Fruit fly (Drosophila melanogaster): ENCODE data around the gene RpL36A.

RpL36A gene

dm6 chr2L:8039688-8040087 is 3.0 kb downstream of the RpL36A start, which contains the start of gene CG7367:
CG7367 (minus strand) TSS chr2L:8039788.
- TF ChIP-seq CG2875 (GFP tag; optimal IDR thresholded peaks at IDR 0.05) = no peak
- no peak for TF ChIP-seq peb (GFP tag; IDR thresholded peaks at IDR 0.05)
- TF ChIP-seq CG14860 (GFP tag; IDR thresholded peaks at IDR 0.05; ENCODE audit: partially characterized antibody) = no peak
- TF ChIP-seq run (tag; optimal IDR thresholded peaks at IDR 0.05) = no peak
- no peak for TF ChIP-seq phol (tag; optimal IDR thresholded peaks at IDR 0.05)
- TF ChIP-seq HLH3B (GFP tag; IDR thresholded peaks at IDR 0.05) = no peak
- no peak for TF ChIP-seq CG30403 (GFP tag; optimal IDR thresholded peaks at IDR 0.05)
- no peak for TF ChIP-seq CG7372 (GFP tag; IDR thresholded peaks at IDR 0.05)
- TF ChIP-seq Sox100B (GFP tag; optimal IDR thresholded peaks at IDR 0.05) = no peak
- no peak for TF ChIP-seq NC2β (GFP tag; optimal IDR thresholded peaks at IDR 0.05)
- no peak for TF ChIP-seq CG7357 (GFP tag; IDR thresholded peaks at IDR 0.05)
- no peak for TF ChIP-seq al (GFP tag; IDR thresholded peaks at IDR 0.05)
- TF ChIP-seq CG34224 (GFP tag; IDR thresholded peaks at IDR 0.05; ENCODE audit: partially characterized antibody) = no peak
- TF ChIP-seq CG4820 (GFP tag; optimal IDR thresholded peaks at IDR 0.05) = no peak
- no peak for TF ChIP-seq ERR (GFP tag; optimal IDR thresholded peaks at IDR 0.05)
- no peak for TF ChIP-seq Optix (GFP tag; IDR thresholded peaks at IDR 0.05)
- TF ChIP-seq ci (GFP tag; IDR thresholded peaks at IDR 0.05) = no peak
- no peak for TF ChIP-seq dmrt11E (tag; optimal IDR thresholded peaks at IDR 0.05)
- TF ChIP-seq abd-A (tag; optimal IDR thresholded peaks at IDR 0.05) = no peak
- TF ChIP-seq bbx (GFP tag; IDR thresholded peaks at IDR 0.05; ENCODE audit: partially characterized antibody) = no peak

dm6 chr2L:8034734-8035133 is 8.0 kb downstream of the RpL36A start:
- peak; percentile 20 for TF ChIP-seq gsb-n (tag; optimal IDR thresholded peaks at IDR 0.05)
- TF ChIP-seq CG18619 (GFP tag; optimal IDR thresholded peaks at IDR 0.05) = peak; percentile 23
- TF ChIP-seq lov (optimal IDR thresholded peaks at IDR 0.05) = no peak
- TF ChIP-seq lov (GFP tag; IDR thresholded peaks at IDR 0.05) = 0 out of 3 replicates have a peak, but pooled peaks have one; percentile 39
- peak; percentile 43 for TF ChIP-seq CG17568 (GFP tag; optimal IDR thresholded peaks at IDR 0.05)
- TF ChIP-seq Meics (GFP tag; optimal IDR thresholded peaks at IDR 0.05) = peak; percentile 53
- no peak for TF ChIP-seq vnd (GFP tag; IDR thresholded peaks at IDR 0.05; ENCODE audit: partially characterized antibody)
- peak; percentile 31 for TF ChIP-seq CG6765 (GFP tag; optimal IDR thresholded peaks at IDR 0.05)
- TF ChIP-seq hb (GFP tag; IDR thresholded peaks at IDR 0.05; ENCODE audit: partially characterized antibody) = no peak
- peak; percentile 14 for TF ChIP-seq CG12942 (GFP tag; optimal IDR thresholded peaks at IDR 0.05)
- no peak for TF ChIP-seq Hr78 (GFP tag; optimal IDR thresholded peaks at IDR 0.05)
- TF ChIP-seq Dip2 (GFP tag; IDR thresholded peaks at IDR 0.05) = no peak
- no peak for TF ChIP-seq CG10565 (GFP tag; optimal IDR thresholded peaks at IDR 0.05)
- peak; percentile 71 for TF ChIP-seq CG1603 (tag; optimal IDR thresholded peaks at IDR 0.05)
- peak; percentile 52 for TF ChIP-seq ranshi (GFP tag; IDR thresholded peaks at IDR 0.05)
- no peak for TF ChIP-seq zfh2 (GFP tag; optimal IDR thresholded peaks at IDR 0.05)
- TF ChIP-seq Sox102F (GFP tag; optimal IDR thresholded peaks at IDR 0.05) = peak; percentile 74
- no peak for TF ChIP-seq CG4820 (GFP tag; optimal IDR thresholded peaks at IDR 0.05)
- peak; percentile 44 for TF ChIP-seq Asciz (GFP tag; optimal IDR thresholded peaks at IDR 0.05)
- TF ChIP-seq shn (GFP tag; optimal IDR thresholded peaks at IDR 0.05) = peak; percentile 16
- TF ChIP-seq CG9876 (GFP tag; optimal IDR thresholded peaks at IDR 0.05) = no peak
- no peak for TF ChIP-seq CG3065 (GFP tag; optimal IDR thresholded peaks at IDR 0.05)
- peak; percentile 79 for TF ChIP-seq Xrp1 (GFP tag; IDR thresholded peaks at IDR 0.05)
- peak; percentile 38 for TF ChIP-seq scrt (GFP tag; optimal IDR thresholded peaks at IDR 0.05)
- peak; percentile 70 for TF ChIP-seq CG12769 (tag; optimal IDR thresholded peaks at IDR 0.05)
- TF ChIP-seq CG16815 (GFP tag; optimal IDR thresholded peaks at IDR 0.05) = no peak
- TF ChIP-seq CG42726 (GFP tag; IDR thresholded peaks at IDR 0.05; ENCODE audit: partially characterized antibody) = no peak
- no peak for TF ChIP-seq CG1832 (GFP tag; optimal IDR thresholded peaks at IDR 0.05)
- TF ChIP-seq da (GFP tag; optimal IDR thresholded peaks at IDR 0.05) = no peak
- TF ChIP-seq schlank (tag; optimal IDR thresholded peaks at IDR 0.05) = no peak
- TF ChIP-seq CG2120 (GFP tag; optimal IDR thresholded peaks at IDR 0.05) = peak; percentile 61
- TF ChIP-seq CG7556 (GFP tag; optimal IDR thresholded peaks at IDR 0.05) = peak; percentile 53
